Fruit fly (Drosophila melanogaster) whole organism, wandering third instar larva: ENCODE measurements around the gene CG16790.

Experiments
- CrebA ChIP-seq: fragments of 200-800 bp; sonication (Bioruptor generic); optimal IDR thresholded peaks from 2 replicates; lab custom pipeline; 2016; ENCODE audit warnings: missing biosample characterization, mild to moderate bottlenecking, missing genetic modification characterization, borderline replicate concordance
- Dfd ChIP-seq: fragments of >200 bp; optimal IDR thresholded peaks from 2 replicates; lab custom pipeline; 2017; ENCODE audit warnings: missing biosample characterization, missing genetic modification characterization
- Hr83 ChIP-seq: fragments of 200-300 bp; sonication (Bioruptor generic); optimal IDR thresholded peaks from 2 replicates; lab custom pipeline; 2016; ENCODE audit warnings: missing biosample characterization, mild to moderate bottlenecking, missing genetic modification characterization, moderate library complexity; ENCODE audit not compliant: poor library complexity, severe bottlenecking
- Myc ChIP-seq: fragments of >200 bp; optimal IDR thresholded peaks from 2 replicates; lab custom pipeline; 2017
- br ChIP-seq: fragments of 200-800 bp; sonication (Bioruptor generic); optimal IDR thresholded peaks from 2 replicates; lab custom pipeline; 2016; ENCODE audit warnings: missing biosample characterization, missing genetic modification characterization
- psq ChIP-seq: fragments of 200-800 bp; sonication (Bioruptor generic); optimal IDR thresholded peaks from 3 replicates; lab custom pipeline; 2017; ENCODE audit warnings: missing biosample characterization, mild to moderate bottlenecking, missing genetic modification characterization, moderate library complexity
- usp ChIP-seq: fragments of >200 bp; optimal IDR thresholded peaks from 2 replicates; lab custom pipeline; 2017; ENCODE audit warnings: missing biosample characterization, missing genetic modification characterization

dm6 chr3R:9583122-9583521 is 13.1 kb upstream of the CG16790 start, which contains the start of gene CG33654:
- TF ChIP-seq br (GFP tag; lab: Kevin White, UChicago) (no peak), psq (GFP tag; lab: Kevin White, UChicago) (no peak), usp (GFP tag; lab: Kevin White, UChicago) (no peak), Dfd (no peak), Hr83 (GFP tag; lab: Kevin White, UChicago) (no peak), Myc (lab: Kevin White, UChicago) (no peak), CrebA (GFP tag; lab: Kevin White, UChicago) (no peak)
